Worm (Caenorhabditis elegans): ENCODE measurements around the gene cox-17.

The cox-17 gene

DNA sequence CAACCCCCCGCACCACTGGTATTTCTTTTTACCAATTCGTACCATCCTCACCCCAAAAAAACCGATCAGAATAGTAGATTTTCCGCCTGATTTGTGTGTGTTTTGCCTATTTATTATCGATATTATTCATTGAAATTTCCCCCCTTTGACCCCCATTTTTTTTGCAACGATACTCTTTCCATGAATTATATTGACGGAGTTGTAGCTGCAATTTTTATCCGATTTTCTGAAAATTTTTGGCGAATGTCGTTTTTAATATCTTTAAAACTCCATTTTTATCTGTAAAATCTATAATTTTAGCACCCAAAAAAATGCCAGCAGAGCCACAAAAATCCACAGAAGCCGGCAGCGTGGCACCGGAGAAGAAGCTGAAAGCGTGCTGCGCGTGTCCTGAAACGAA lies at the start of gene cox-17:
cox-17 (plus strand) TSS at position 301 of the 400 bp plus-strand sequence.
- TF ChIP-seq ztf-11 (tag; optimal IDR thresholded peaks at IDR 0.05), result no peak
- peak; percentile 6 for TF ChIP-seq elt-2 (tag; optimal IDR thresholded peaks at IDR 0.05)

DNA sequence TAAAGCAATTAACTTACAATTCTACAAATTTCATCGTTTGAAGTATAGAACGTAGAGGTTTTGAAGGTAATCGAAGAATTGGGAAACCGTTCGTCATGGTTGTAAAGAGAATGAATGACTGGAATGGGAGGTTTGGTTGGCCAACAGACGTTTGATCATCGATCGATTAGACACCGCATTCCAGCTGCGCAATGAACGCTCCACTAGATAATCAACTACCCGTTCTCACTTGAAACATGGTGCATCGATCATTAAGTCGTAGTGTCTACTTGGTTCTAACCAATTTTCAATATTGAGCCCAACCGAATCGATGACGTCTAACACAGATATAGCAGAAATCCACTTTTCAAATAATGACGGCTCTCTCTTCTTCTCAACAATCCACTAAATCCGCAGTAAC lies 47.7 kb upstream of the cox-17 start, which contains the start of gene fbxb-82:
fbxb-82 (minus strand) TSS at position 101 of the 400 bp plus-strand sequence.
- no peak for TF ChIP-seq egl-5 (tag; optimal IDR thresholded peaks at IDR 0.05)

- TF ChIP-seq unc-39 (tag; optimal IDR thresholded peaks at IDR 0.05), result no peak
Measured at ce11 chrIII:145078-145477, 45.7 kb upstream of the cox-17 start, which contains the start of the genes T17A3.12 and fbxb-83. Gene T17A3.12 (minus strand): TSS chrIII:145178. Gene fbxb-83 (minus strand): TSS chrIII:145211.

DNA sequence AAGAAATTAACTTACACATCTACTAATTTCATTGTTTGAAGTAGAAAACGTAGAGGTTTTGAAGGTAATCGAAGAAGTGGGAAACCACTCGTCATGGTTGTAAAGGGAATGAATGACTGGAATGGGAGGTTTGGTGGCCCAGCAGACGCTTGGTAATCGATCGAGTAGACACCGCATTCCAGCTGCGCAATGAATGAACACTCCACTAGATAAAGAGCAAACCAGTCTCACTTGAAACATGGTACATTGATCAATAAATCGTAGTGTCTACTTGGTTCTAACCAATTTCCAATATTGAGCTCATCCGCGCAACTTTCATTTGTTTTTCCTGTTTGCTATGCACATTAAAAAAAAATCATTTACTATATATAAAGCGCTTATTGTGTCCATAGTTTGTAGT lies 44.4 kb upstream of the cox-17 start, which contains the start of gene fbxb-84:
fbxb-84 (minus strand) TSS at position 101 of the 400 bp plus-strand sequence.
- TF ChIP-seq nhr-76 (tag; optimal IDR thresholded peaks at IDR 0.05) (no peak), eor-1 (tag; optimal IDR thresholded peaks at IDR 0.05) (no peak), R02D3.7 (tag; optimal IDR thresholded peaks at IDR 0.05) (no peak), nhr-25 (tag; optimal IDR thresholded peaks at IDR 0.05) (no peak), nhr-28 (tag; optimal IDR thresholded peaks at IDR 0.05) (no peak), pqm-1 (tag; optimal IDR thresholded peaks at IDR 0.05) (no peak), lin-39 (tag; optimal IDR thresholded peaks at IDR 0.05) (no peak), ama-1 (optimal IDR thresholded peaks at IDR 0.05) (no peak), unc-39 (tag; optimal IDR thresholded peaks at IDR 0.05) (no peak)

DNA sequence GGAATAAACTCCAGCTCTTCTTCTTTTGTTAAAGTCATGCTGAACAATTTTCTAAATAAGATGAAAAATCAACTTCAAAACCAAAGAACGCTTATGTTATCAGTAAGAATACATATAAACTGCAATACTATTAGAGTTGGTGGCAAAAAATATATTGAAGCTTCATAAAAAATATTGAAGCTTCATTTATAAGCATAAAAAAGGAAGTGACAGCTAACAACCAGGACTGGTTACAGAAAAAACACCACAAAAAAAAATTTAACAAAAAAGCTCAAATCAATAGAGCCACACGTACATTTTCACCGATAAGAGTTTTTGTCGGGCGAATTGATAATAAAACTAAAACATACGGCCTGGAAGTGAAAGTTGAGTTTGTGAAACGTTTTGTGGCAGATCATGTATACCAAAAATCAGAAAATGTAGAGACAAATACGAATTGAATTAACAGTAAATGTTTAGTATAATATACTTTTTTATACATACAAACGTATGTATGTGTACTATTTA lies 43.2 kb upstream of the cox-17 start, which contains the start of gene sqst-5:
sqst-5 (minus strand) TSS at position 51 of the 507 bp plus-strand sequence.
- TF ChIP-seq pqm-1 (tag; optimal IDR thresholded peaks at IDR 0.05) (peak; percentile 59), nhr-23 (tag; optimal IDR thresholded peaks at IDR 0.05) (no peak), sea-2 (GFP tag; optimal IDR thresholded peaks at IDR 0.05) (no peak), eor-1 (tag; optimal IDR thresholded peaks at IDR 0.05) (no peak), elt-2 (tag; optimal IDR thresholded peaks at IDR 0.05) (peak; percentile 76), ceh-9 (tag; optimal IDR thresholded peaks at IDR 0.05) (no peak), lin-15B (tag; optimal IDR thresholded peaks at IDR 0.05) (no peak), ama-1 (optimal IDR thresholded peaks at IDR 0.05) (no peak)

ce11 chrIII:149132-149531 lies 41.7 kb upstream of the cox-17 start:
- TF ChIP-seq nhr-12 (tag; optimal IDR thresholded peaks at IDR 0.05) (no peak), ZK546.5 (tag; optimal IDR thresholded peaks at IDR 0.05) (no peak), nhr-76 (tag; optimal IDR thresholded peaks at IDR 0.05) (no peak), nhr-67 (tag; optimal IDR thresholded peaks at IDR 0.05) (no peak), ztf-11 (tag; optimal IDR thresholded peaks at IDR 0.05) (no peak), lin-39 (tag; optimal IDR thresholded peaks at IDR 0.05) (no peak), zag-1 (tag; optimal IDR thresholded peaks at IDR 0.05) (no peak), hmg-11 (tag; optimal IDR thresholded peaks at IDR 0.05) (no peak), nhr-25 (tag; optimal IDR thresholded peaks at IDR 0.05) (no peak), eor-1 (tag; optimal IDR thresholded peaks at IDR 0.05) (no peak), nhr-43 (tag; optimal IDR thresholded peaks at IDR 0.05; ENCODE audit: poor library complexity, severe bottlenecking) (no peak)

ce11 chrIII:151084-151483 lies 39.7 kb upstream of the cox-17 start:
- TF ChIP-seq jun-1 (tag; optimal IDR thresholded peaks at IDR 0.05), result no peak
- no peak for TF ChIP-seq pha-4 (tag; optimal IDR thresholded peaks at IDR 0.05)
- TF ChIP-seq fkh-2 (tag; optimal IDR thresholded peaks at IDR 0.05), result no peak
- TF ChIP-seq ztf-11 (tag; optimal IDR thresholded peaks at IDR 0.05), result no peak
- TF ChIP-seq fkh-10 (GFP tag; optimal IDR thresholded peaks at IDR 0.05), result no peak

DNA sequence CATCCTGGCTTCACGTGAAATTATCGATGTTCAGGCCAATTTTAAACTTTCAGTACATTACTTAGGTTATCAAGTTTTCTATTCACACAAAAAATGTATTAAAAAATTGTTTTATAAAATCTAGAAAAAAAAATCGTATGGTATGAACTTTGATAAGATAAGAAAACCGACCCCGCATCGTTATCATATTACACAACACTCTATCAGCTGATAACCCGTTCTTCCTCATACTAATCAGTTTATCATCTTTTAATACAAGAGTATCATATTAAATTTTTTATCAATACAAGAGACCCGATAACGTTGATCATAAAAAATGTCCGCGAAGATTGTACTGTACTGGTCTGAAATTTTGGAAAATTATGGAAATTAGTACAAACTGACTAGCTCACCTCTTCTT lies 36.6 kb upstream of the cox-17 start:
- TF ChIP-seq nhr-11 (tag; optimal IDR thresholded peaks at IDR 0.05), result no peak
- TF ChIP-seq egl-27 (tag; optimal IDR thresholded peaks at IDR 0.05), result peak; percentile 81
- TF ChIP-seq ZK546.5 (tag; optimal IDR thresholded peaks at IDR 0.05), result no peak
- TF ChIP-seq ceh-82 (tag; optimal IDR thresholded peaks at IDR 0.05), result no peak
- TF ChIP-seq ztf-11 (tag; optimal IDR thresholded peaks at IDR 0.05), result no peak
- TF ChIP-seq fkh-2 (tag; optimal IDR thresholded peaks at IDR 0.05), result no peak
- no peak for TF ChIP-seq fkh-10 (GFP tag; optimal IDR thresholded peaks at IDR 0.05)
- TF ChIP-seq ceh-16 (tag; optimal IDR thresholded peaks at IDR 0.05), result no peak
- no peak for TF ChIP-seq lsy-12 (tag; optimal IDR thresholded peaks at IDR 0.05)
- TF ChIP-seq hmg-11 (tag; optimal IDR thresholded peaks at IDR 0.05), result no peak
- peak; percentile 100 for TF ChIP-seq pqm-1 (tag; optimal IDR thresholded peaks at IDR 0.05)
- TF ChIP-seq nhr-77 (tag; optimal IDR thresholded peaks at IDR 0.05), result no peak
- no peak for TF ChIP-seq R02D3.7 (tag; optimal IDR thresholded peaks at IDR 0.05)
- peak; percentile 26 for TF ChIP-seq skn-1 (tag; optimal IDR thresholded peaks at IDR 0.05)
- no peak for TF ChIP-seq nhr-67 (tag; optimal IDR thresholded peaks at IDR 0.05)
- no peak for TF ChIP-seq aly-2 (tag; optimal IDR thresholded peaks at IDR 0.05)
- TF ChIP-seq eor-1 (tag; optimal IDR thresholded peaks at IDR 0.05), result no peak
- no peak for TF ChIP-seq nhr-12 (tag; optimal IDR thresholded peaks at IDR 0.05)
- no peak for TF ChIP-seq nhr-28 (tag; optimal IDR thresholded peaks at IDR 0.05)
- TF ChIP-seq tbx-2 (tag; optimal IDR thresholded peaks at IDR 0.05), result no peak
- peak in 2 of 3 experiments; percentile 1 to 56 for TF ChIP-seq elt-3 (tag; optimal IDR thresholded peaks at IDR 0.05)
- no peak for TF ChIP-seq elt-1 (tag; optimal IDR thresholded peaks at IDR 0.05)
- TF ChIP-seq nhr-76 (tag; optimal IDR thresholded peaks at IDR 0.05), result no peak
- TF ChIP-seq lin-39 (tag; optimal IDR thresholded peaks at IDR 0.05), result no peak
